Worm (Caenorhabditis elegans) whole organism, L4 larva: Measurements from ENCODE around the gene yif-1.

Source experiments
- R02D3.7 ChIP-seq: fragments of 150-350 bp; sonication (generic microtip); optimal IDR thresholded peaks from 3 replicates; lab custom pipeline; 2014; ENCODE audit warnings: missing biosample characterization, missing genetic modification characterization
- aly-2 ChIP-seq: sonication (generic microtip); optimal IDR thresholded peaks from 2 replicates; lab custom pipeline; 2018; ENCODE audit warnings: missing biosample characterization, missing genetic modification characterization
- ceh-82 ChIP-seq: sonication (generic microtip); optimal IDR thresholded peaks from 2 replicates; lab custom pipeline; 2017; ENCODE audit warnings: missing biosample characterization, missing genetic modification characterization
- daf-16 ChIP-seq, 3 experiments: sonication (generic microtip); optimal IDR thresholded peaks; 2 replicates each; lab custom pipeline; 2016 to 2017; ENCODE audit warnings: missing genetic modification characterization in 3 of 3, missing genetic modification reagents in 3 of 3, mild to moderate bottlenecking in 2 of 3, missing compliant biosample characterization in 2 of 3, missing biosample characterization in 1 of 3, moderate library complexity in 1 of 3
- daf-8 ChIP-seq: fragments of 200-800 bp; sonication (Bioruptor generic); IDR thresholded peaks from 2 replicates; pipeline ENCODE4 v1.3.6; 2022; ENCODE audit warnings: missing genetic modification characterization, missing compliant biosample characterization
- fos-1 ChIP-seq: fragments of 150-350 bp; optimal IDR thresholded peaks from 2 replicates; lab custom pipeline; 2014; ENCODE audit warnings: missing biosample characterization, missing genetic modification characterization
- hif-1 ChIP-seq, 2 experiments: sonication (generic microtip); optimal IDR thresholded peaks; 2 replicates each; lab custom pipeline; 2016 to 2017; ENCODE audit warnings: missing compliant biosample characterization in 2 of 2, missing genetic modification characterization in 2 of 2, missing genetic modification reagents in 2 of 2, missing genotype in 2 of 2, mild to moderate bottlenecking in 1 of 2
- lin-13 ChIP-seq: fragments of 150-350 bp; optimal IDR thresholded peaks from 2 replicates; lab custom pipeline; 2014; ENCODE audit warnings: missing biosample characterization, missing genetic modification reagents, missing genetic modification characterization
- lin-15B ChIP-seq: fragments of 150-350 bp; sonication (generic microtip); optimal IDR thresholded peaks from 3 replicates; lab custom pipeline; 2014; ENCODE audit warnings: missing biosample characterization, missing genetic modification characterization
- lsy-2 ChIP-seq, 2 experiments: fragments of 150-350 bp in 1 of 2; sonication (generic microtip) in 1 of 2; optimal IDR thresholded peaks; 2 replicates each; lab custom pipeline; 2014 to 2017; ENCODE audit warnings: missing biosample characterization in 2 of 2, missing genetic modification characterization in 2 of 2
- nhr-11 ChIP-seq: fragments of 150-350 bp; optimal IDR thresholded peaks from 2 replicates; lab custom pipeline; 2014; ENCODE audit warnings: missing biosample characterization, missing genetic modification characterization
- spr-1 ChIP-seq: sonication (generic microtip); optimal IDR thresholded peaks from 2 replicates; lab custom pipeline; 2016; ENCODE audit warnings: mild to moderate bottlenecking, missing genetic modification characterization, missing compliant biosample characterization
- unc-39 ChIP-seq: sonication (generic microtip); optimal IDR thresholded peaks from 2 replicates; lab custom pipeline; 2017; ENCODE audit warnings: missing biosample characterization, missing genetic modification characterization
- zip-11 ChIP-seq: fragments of 200-800 bp; sonication (Bioruptor generic); IDR thresholded peaks from 2 replicates; pipeline ENCODE4 v1.3.6; 2022; ENCODE audit warnings: missing genetic modification characterization, missing compliant biosample characterization

DNA sequence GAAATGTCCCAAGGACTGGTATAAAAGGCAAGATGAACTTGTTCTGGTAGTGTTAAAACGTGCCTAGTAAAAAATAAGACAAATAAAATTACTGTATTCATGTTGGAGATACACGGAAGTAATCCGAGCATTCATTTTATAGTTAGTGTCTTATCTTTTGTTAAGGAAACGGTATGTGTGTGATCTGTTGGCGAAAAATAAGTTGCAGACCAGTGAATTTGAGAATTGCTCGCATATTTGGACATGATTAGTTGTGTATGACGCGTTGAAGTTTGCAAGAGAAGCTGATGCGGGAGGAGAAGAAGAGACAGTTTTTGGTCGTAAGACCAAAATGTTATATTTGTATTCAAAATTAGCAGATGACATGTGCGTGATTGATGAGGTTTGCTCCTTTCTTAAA lies 47.2 kb upstream of the yif-1 start, which contains the start of gene C08B6.14:
- TF ChIP-seq unc-39 = no peak
- no peak for TF ChIP-seq lin-13 (GFP tag; lab: Kevin White, UChicago)
- TF ChIP-seq daf-16 (GFP tag; optimal IDR thresholded peaks at IDR 0.05; lab: Kevin White, UChicago) = no peak
- TF ChIP-seq daf-16 (tag; optimal IDR thresholded peaks at IDR 0.05; lab: Kevin White, UChicago) = no peak
- no peak for TF ChIP-seq fos-1 (tag; lab: Kevin White, UChicago)
- TF ChIP-seq zip-11 (GFP tag; lab: Robert Waterston, UW) = no peak
- no peak for TF ChIP-seq lin-15B
- TF ChIP-seq ceh-82 (tag; lab: Kevin White, UChicago) = no peak
- TF ChIP-seq aly-2 (tag; lab: Kevin White, UChicago) = no peak
- TF ChIP-seq daf-8 (GFP tag; lab: Robert Waterston, UW) = no peak
- no peak for TF ChIP-seq lsy-2 (tag; optimal IDR thresholded peaks at IDR 0.05; lab: Kevin White, UChicago)
- no peak for TF ChIP-seq nhr-11 (tag; lab: Kevin White, UChicago)
- TF ChIP-seq spr-1 = no peak
- no peak for TF ChIP-seq R02D3.7 (tag; lab: Kevin White, UChicago)
- no peak for TF ChIP-seq hif-1 (tag; optimal IDR thresholded peaks at IDR 0.05; lab: Kevin White, UChicago)
